Worm (Caenorhabditis elegans) whole organism, L1 larva: ENCODE results near the gene sago-1.

Experiments
- ceh-88 ChIP-seq: fragments of 200-800 bp; sonication (Bioruptor generic); IDR thresholded peaks from 2 replicates; pipeline ENCODE4 v1.3.6; 2022; ENCODE audit warnings: missing genetic modification characterization, missing compliant biosample characterization
- dpl-1 ChIP-seq, 3 experiments: fragments of 150-350 bp in 2 of 3; sonication (generic microtip) in 1 of 3; optimal IDR thresholded peaks; 2 replicates each; lab custom pipeline; 2014 to 2017; ENCODE audit warnings: missing biosample characterization in 3 of 3, missing genetic modification characterization in 3 of 3, missing genetic modification reagents in 3 of 3
- elt-3 ChIP-seq, 6 experiments: fragments of 150-350 bp in 1 of 6; sonication (generic microtip); optimal IDR thresholded peaks; 2 replicates each; lab custom pipeline; 2017 to 2018; ENCODE audit warnings: missing biosample characterization in 6 of 6, missing genetic modification characterization in 6 of 6, inconsistent platforms in 1 of 6
- fkh-10 ChIP-seq: sonication (generic microtip); optimal IDR thresholded peaks from 2 replicates; lab custom pipeline; 2017; ENCODE audit warnings: missing biosample characterization, missing genetic modification reagents, missing genetic modification characterization
- mdl-1 ChIP-seq, 2 experiments: fragments of 150-350 bp; optimal IDR thresholded peaks; 2 replicates each; lab custom pipeline; 2014 to 2017; ENCODE audit warnings: missing biosample characterization in 2 of 2, missing genetic modification characterization in 2 of 2, inconsistent platforms in 1 of 2
- nhr-77 ChIP-seq: fragments of 150-350 bp; optimal IDR thresholded peaks from 2 replicates; lab custom pipeline; 2014; ENCODE audit warnings: missing biosample characterization, missing genetic modification characterization
- unc-130 ChIP-seq: fragments of 150-350 bp; optimal IDR thresholded peaks from 2 replicates; lab custom pipeline; 2017; ENCODE audit warnings: missing biosample characterization, missing genetic modification characterization, inconsistent platforms

- TF ChIP-seq unc-130 (tag; lab: Kevin White, UChicago) (no peak), mdl-1 (tag; optimal IDR thresholded peaks at IDR 0.05; lab: Kevin White, UChicago) (no peak), nhr-77 (tag; lab: Kevin White, UChicago) (no peak), elt-3 (tag; optimal IDR thresholded peaks at IDR 0.05; lab: Kevin White, UChicago) (no peak), fkh-10 (GFP tag; lab: Kevin White, UChicago) (no peak), ceh-88 (no peak), dpl-1 (GFP tag; optimal IDR thresholded peaks at IDR 0.05; lab: Kevin White, UChicago) (no peak)
Measured at ce11 chrV:6323602-6324001, 20.0 kb downstream of the sago-1 start.
